Worm (Caenorhabditis elegans): ENCODE data around the gene twk-36.
A peak's percentile ranks its signal among the peaks of the same experiment; 100 is the strongest.

Gene twk-36

DNA sequence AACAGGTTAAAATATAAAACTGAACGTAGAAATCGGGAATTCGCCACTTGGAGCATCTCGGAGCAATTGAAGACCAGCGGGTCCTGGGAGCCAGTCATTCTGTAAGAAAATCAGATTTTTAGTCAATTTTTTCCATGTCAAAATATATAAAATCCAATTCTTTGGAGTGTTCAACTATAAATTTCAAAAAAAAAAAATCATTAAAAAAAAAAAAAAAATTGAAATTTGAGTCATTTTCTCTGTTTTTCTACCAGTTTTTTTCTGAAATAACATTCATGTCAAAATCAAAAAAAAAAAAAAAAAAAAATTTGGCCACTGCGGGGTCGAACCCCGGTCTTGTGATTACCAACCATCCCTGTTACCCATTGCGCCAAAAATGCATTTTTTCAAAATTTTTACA lies 36.7 kb upstream of the twk-36 start, which contains the start of gene srab-12:
srab-12 (minus strand) TSS at position 101 of the 400 bp plus-strand sequence.
- TF ChIP-seq elt-3 (tag; optimal IDR thresholded peaks at IDR 0.05) (no peak), ceh-16 (tag; optimal IDR thresholded peaks at IDR 0.05) (no peak)

DNA sequence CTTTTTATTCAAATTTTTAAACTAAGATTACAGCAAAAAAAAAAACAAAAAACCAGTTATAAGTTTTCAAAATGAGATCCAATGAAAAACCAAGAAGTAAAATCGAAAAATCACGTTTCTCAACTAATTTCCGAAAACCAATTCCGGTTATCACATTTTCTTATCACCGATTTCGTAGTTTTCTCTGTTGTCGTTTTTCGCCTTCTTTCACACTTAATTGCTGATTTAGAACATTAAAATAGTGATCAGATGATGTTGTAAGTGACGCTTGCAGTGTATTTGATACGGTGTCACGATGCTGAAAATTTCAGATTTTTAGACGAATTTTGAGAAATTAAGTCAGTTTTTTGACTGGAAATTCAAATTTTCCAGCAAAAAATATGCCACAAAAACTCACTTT lies 33.4 kb upstream of the twk-36 start:
- TF ChIP-seq ceh-82 (tag; optimal IDR thresholded peaks at IDR 0.05) (no peak), elt-1 (tag; optimal IDR thresholded peaks at IDR 0.05) (no peak), nhr-23 (tag; optimal IDR thresholded peaks at IDR 0.05) (no peak), blmp-1 (tag; optimal IDR thresholded peaks at IDR 0.05; ENCODE audit: insufficient read depth) (no peak), lin-11 (tag; optimal IDR thresholded peaks at IDR 0.05) (no peak), R02D3.7 (tag; optimal IDR thresholded peaks at IDR 0.05) (no peak), crh-2 (tag; optimal IDR thresholded peaks at IDR 0.05) (peak; percentile 2), Y55F3AM.14 (GFP tag; optimal IDR thresholded peaks at IDR 0.05) (no peak), unc-62 (GFP tag; optimal IDR thresholded peaks at IDR 0.05) (no peak), zag-1 (tag; optimal IDR thresholded peaks at IDR 0.05) (no peak), gmeb-1 (tag; optimal IDR thresholded peaks at IDR 0.05) (no peak), sem-4 (tag; optimal IDR thresholded peaks at IDR 0.05) (no peak), unc-55 (GFP tag; optimal IDR thresholded peaks at IDR 0.05) (no peak), lin-13 (GFP tag; optimal IDR thresholded peaks at IDR 0.05) (no peak), nhr-129 (tag; optimal IDR thresholded peaks at IDR 0.05) (peak; percentile 19), fos-1 (tag; optimal IDR thresholded peaks at IDR 0.05) (peak; percentile 50), nhr-11 (tag; optimal IDR thresholded peaks at IDR 0.05) (no peak), mab-5 (tag; optimal IDR thresholded peaks at IDR 0.05) (no peak), ZK546.5 (tag; optimal IDR thresholded peaks at IDR 0.05) (no peak), nhr-12 (tag; optimal IDR thresholded peaks at IDR 0.05) (no peak), C34F6.9 (tag; optimal IDR thresholded peaks at IDR 0.05) (no peak), peb-1 (tag; optimal IDR thresholded peaks at IDR 0.05) (no peak)

DNA sequence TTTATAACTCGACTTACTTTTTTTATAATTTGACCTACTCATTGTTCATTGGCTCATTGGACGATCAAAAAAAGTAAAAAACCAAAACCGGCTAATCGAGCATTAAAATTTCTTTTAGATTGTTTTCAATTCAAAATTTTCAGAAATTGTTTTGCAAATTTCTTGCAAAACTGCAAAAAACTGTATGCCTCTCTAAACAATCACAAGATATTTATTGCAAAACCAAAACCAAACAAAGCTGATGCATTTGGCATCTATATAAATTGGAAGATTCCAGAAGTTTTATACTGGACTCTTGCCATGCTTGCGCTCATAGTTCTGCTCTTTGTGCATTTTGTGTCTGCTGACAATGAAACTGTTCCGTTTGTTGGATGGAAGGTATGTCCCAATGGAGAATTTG lies 30.8 kb upstream of the twk-36 start, which contains the start of gene C47A10.12:
C47A10.12 (plus strand) TSS at position 301 of the 400 bp plus-strand sequence.
- no peak for TF ChIP-seq nhr-6 (tag; optimal IDR thresholded peaks at IDR 0.05)
- TF ChIP-seq zag-1 (tag; optimal IDR thresholded peaks at IDR 0.05): no peak
- no peak for TF ChIP-seq alr-1 (tag; optimal IDR thresholded peaks at IDR 0.05)
- no peak for TF ChIP-seq nhr-25 (tag; optimal IDR thresholded peaks at IDR 0.05)
- no peak for TF ChIP-seq unc-62 (GFP tag; optimal IDR thresholded peaks at IDR 0.05)
- no peak for TF ChIP-seq nhr-12 (tag; optimal IDR thresholded peaks at IDR 0.05)
- TF ChIP-seq lin-13 (GFP tag; optimal IDR thresholded peaks at IDR 0.05): no peak

DNA sequence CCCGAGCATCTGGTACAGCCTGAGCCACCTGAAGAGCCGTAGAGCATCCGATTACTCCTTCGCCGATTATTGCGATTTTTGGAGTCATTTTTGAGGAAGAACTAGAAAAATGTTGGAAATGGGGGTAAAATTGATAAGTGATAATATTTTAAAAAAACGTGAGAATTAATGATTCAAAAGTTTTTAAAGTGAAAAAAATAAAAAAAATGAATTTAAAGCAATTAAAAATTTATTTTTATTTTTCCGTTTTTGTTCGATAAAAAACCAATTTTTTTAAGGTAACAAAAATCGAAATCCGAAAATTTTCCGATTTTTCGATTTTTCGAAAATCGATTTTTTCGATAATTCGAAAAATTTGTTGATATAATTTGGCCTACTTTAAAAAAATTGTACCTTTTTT lies 30.3 kb upstream of the twk-36 start, which contains the start of gene ddo-1:
ddo-1 (minus strand) TSS at position 101 of the 400 bp plus-strand sequence.
- TF ChIP-seq ZK546.5 (tag; optimal IDR thresholded peaks at IDR 0.05): no peak
- no peak for TF ChIP-seq snpc-4 (tag; optimal IDR thresholded peaks at IDR 0.05)
- TF ChIP-seq ztf-4 (tag; optimal IDR thresholded peaks at IDR 0.05): no peak
- TF ChIP-seq sem-4 (tag; optimal IDR thresholded peaks at IDR 0.05): no peak
- no peak for TF ChIP-seq skn-1 (tag; optimal IDR thresholded peaks at IDR 0.05)
- TF ChIP-seq unc-62 (GFP tag; optimal IDR thresholded peaks at IDR 0.05): no peak
- no peak for TF ChIP-seq nhr-129 (tag; optimal IDR thresholded peaks at IDR 0.05)
- no peak for TF ChIP-seq blmp-1 (tag; optimal IDR thresholded peaks at IDR 0.05; ENCODE audit: insufficient read depth)
- no peak for TF ChIP-seq peb-1 (tag; optimal IDR thresholded peaks at IDR 0.05)
- no peak for TF ChIP-seq dmd-4 (tag; optimal IDR thresholded peaks at IDR 0.05)
- TF ChIP-seq nhr-10 (tag; optimal IDR thresholded peaks at IDR 0.05): no peak
- no peak for TF ChIP-seq sma-3 (GFP tag; optimal IDR thresholded peaks at IDR 0.05)
- TF ChIP-seq ztf-11 (tag; optimal IDR thresholded peaks at IDR 0.05): no peak
- no peak for TF ChIP-seq nhr-6 (tag; optimal IDR thresholded peaks at IDR 0.05)
- TF ChIP-seq nhr-237 (tag; optimal IDR thresholded peaks at IDR 0.05): no peak
- no peak for TF ChIP-seq nhr-21 (tag; optimal IDR thresholded peaks at IDR 0.05)

DNA sequence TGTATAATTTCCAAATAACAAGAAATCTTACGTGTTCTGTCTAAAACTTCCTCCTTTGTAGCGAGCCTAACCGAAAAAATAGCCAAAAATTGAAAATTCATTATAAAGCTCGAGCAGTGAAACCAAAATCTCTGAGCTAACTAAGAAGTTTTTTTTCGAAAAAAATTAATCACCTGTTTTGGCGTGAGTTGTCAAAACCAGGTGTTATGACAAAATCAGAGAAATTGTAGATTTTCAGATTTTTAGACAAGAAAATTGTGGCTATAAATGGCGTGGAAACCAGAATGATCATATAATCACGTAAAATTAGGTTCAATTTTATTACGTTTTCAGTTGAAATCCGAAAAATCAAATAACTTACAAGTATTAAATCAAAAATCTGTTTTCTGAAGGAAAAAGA lies 26.2 kb upstream of the twk-36 start, which contains the start of gene sre-21:
sre-21 (minus strand) TSS at position 101 of the 400 bp plus-strand sequence.
- TF ChIP-seq unc-55 (GFP tag; optimal IDR thresholded peaks at IDR 0.05): no peak
- TF ChIP-seq alr-1 (tag; optimal IDR thresholded peaks at IDR 0.05): no peak
